Worm (Caenorhabditis elegans): ENCODE data around the gene Y25C1A.14.

- TF ChIP-seq R02D3.7 (tag; optimal IDR thresholded peaks at IDR 0.05) (no peak), nhr-25 (tag; optimal IDR thresholded peaks at IDR 0.05) (no peak), pqm-1 (tag; optimal IDR thresholded peaks at IDR 0.05) (no peak), mdl-1 (tag; optimal IDR thresholded peaks at IDR 0.05) (no peak)
These were observed at the start of gene Y25C1A.14 for ce11 chrII:3096857-3097256.

Measured in whole organism, L3 larva.